Worm (Caenorhabditis elegans) whole organism, late embryonic: ENCODE data around the gene M03F8.7.

ENCODE experiments used
- C08G9.2 ChIP-seq: sonication (generic microtip); optimal IDR thresholded peaks from 2 replicates; lab custom pipeline; 2016; ENCODE audit warnings: mild to moderate bottlenecking, missing genetic modification characterization, moderate library complexity, missing compliant biosample characterization
- C38D4.7 ChIP-seq: fragments of 200-800 bp; sonication (Bioruptor generic); optimal IDR thresholded peaks from 2 replicates; lab custom pipeline; 2018; ENCODE audit warnings: mild to moderate bottlenecking, missing genetic modification characterization, moderate library complexity, missing compliant biosample characterization
- T23F11.4 ChIP-seq: fragments of 200-800 bp; sonication (Bioruptor generic); optimal IDR thresholded peaks from 2 replicates; lab custom pipeline; 2018; ENCODE audit warnings: mild to moderate bottlenecking, missing genetic modification characterization, missing compliant biosample characterization
- ahr-1 ChIP-seq: sonication (generic microtip); optimal IDR thresholded peaks from 2 replicates; lab custom pipeline; 2016; ENCODE audit warnings: missing genetic modification characterization, missing compliant biosample characterization
- ama-1 ChIP-seq: fragments of 150-350 bp; optimal IDR thresholded peaks from 2 replicates; lab custom pipeline; 2014
- ceh-19 ChIP-seq: fragments of 200-800 bp; sonication (Bioruptor generic); optimal IDR thresholded peaks from 2 replicates; lab custom pipeline; 2018; ENCODE audit warnings: mild to moderate bottlenecking, missing genetic modification characterization, missing compliant biosample characterization
- ceh-22 ChIP-seq: sonication (generic microtip); optimal IDR thresholded peaks from 2 replicates; lab custom pipeline; 2017; ENCODE audit warnings: missing biosample characterization, missing genetic modification characterization
- elt-2 ChIP-seq: sonication (generic microtip); optimal IDR thresholded peaks from 2 replicates; lab custom pipeline; 2016; ENCODE audit warnings: missing genetic modification reagents, missing genetic modification characterization, missing compliant biosample characterization
- fax-1 ChIP-seq: sonication (generic microtip); optimal IDR thresholded peaks from 2 replicates; lab custom pipeline; 2016; ENCODE audit warnings: missing genotype, missing genetic modification characterization, missing compliant biosample characterization
- fkh-6 ChIP-seq: sonication (generic microtip); optimal IDR thresholded peaks from 2 replicates; lab custom pipeline; 2016; ENCODE audit warnings: missing genetic modification characterization, missing compliant biosample characterization
- gmeb-2 ChIP-seq: sonication (generic microtip); optimal IDR thresholded peaks from 2 replicates; lab custom pipeline; 2016; ENCODE audit warnings: missing genetic modification characterization, inconsistent platforms, missing compliant biosample characterization
- hlh-30 ChIP-seq: sonication (generic microtip); optimal IDR thresholded peaks from 2 replicates; lab custom pipeline; 2017; ENCODE audit warnings: antibody characterized with exemption, missing genetic modification characterization, missing compliant biosample characterization; ENCODE audit not compliant: insufficient read depth
- hlh-6 ChIP-seq: sonication (generic microtip); optimal IDR thresholded peaks from 2 replicates; lab custom pipeline; 2016; ENCODE audit warnings: missing genotype, missing genetic modification characterization, missing compliant biosample characterization
- hlh-8 ChIP-seq: sonication (generic microtip); optimal IDR thresholded peaks from 2 replicates; lab custom pipeline; 2016; ENCODE audit warnings: missing genotype, missing genetic modification characterization, missing compliant biosample characterization
- mec-3 ChIP-seq: sonication (generic microtip); optimal IDR thresholded peaks from 2 replicates; lab custom pipeline; 2016; ENCODE audit warnings: borderline replicate concordance, missing genetic modification characterization, missing compliant biosample characterization
- nfya-1 ChIP-seq: sonication (generic microtip); optimal IDR thresholded peaks from 2 replicates; lab custom pipeline; 2017; ENCODE audit warnings: missing genetic modification characterization, mild to moderate bottlenecking, missing compliant biosample characterization, antibody characterized with exemption, moderate library complexity
- odd-2 ChIP-seq: sonication (generic microtip); optimal IDR thresholded peaks from 2 replicates; lab custom pipeline; 2017; ENCODE audit warnings: antibody characterized with exemption, mild to moderate bottlenecking, missing genetic modification characterization, missing compliant biosample characterization
- pros-1 ChIP-seq: fragments of 150-350 bp; optimal IDR thresholded peaks from 2 replicates; lab custom pipeline; 2014; ENCODE audit warnings: missing biosample characterization, missing genetic modification reagents, missing genetic modification characterization
- ttx-3 ChIP-seq: sonication (generic microtip); optimal IDR thresholded peaks from 2 replicates; lab custom pipeline; 2016; ENCODE audit warnings: missing genetic modification reagents, missing genetic modification characterization, missing compliant biosample characterization

The M03F8.7 gene

DNA sequence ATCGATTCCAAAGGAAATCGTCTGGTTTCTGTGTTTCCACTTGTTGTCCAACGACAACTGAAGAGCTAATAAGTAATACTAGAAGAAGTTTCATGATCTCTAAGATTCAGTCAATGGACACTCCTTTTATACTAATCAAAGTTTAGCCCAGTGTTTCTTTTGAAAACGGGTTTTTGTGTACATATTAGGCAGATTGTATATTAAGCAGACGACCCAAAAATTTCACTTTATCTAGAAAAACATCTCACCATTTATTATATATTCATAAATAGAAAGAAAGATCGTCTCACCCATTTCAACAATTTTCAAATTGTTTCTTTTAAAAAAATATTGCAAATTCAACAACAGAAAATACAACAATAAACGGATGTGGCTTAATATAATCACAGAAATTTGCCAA is 50.0 kb downstream of the M03F8.7 start, which contains the start of gene C10F3.7:
Gene C10F3.7 (minus strand): TSS at position 101 of the 400 bp plus-strand sequence.
- TF ChIP-seq hlh-6 (tag; lab: Kevin White, UChicago) (no peak), hlh-30 (tag; lab: Kevin White, UChicago) (no peak), elt-2 (tag; lab: Kevin White, UChicago) (no peak), C38D4.7 (GFP tag; lab: Kevin White, UChicago) (no peak), pros-1 (tag; lab: Kevin White, UChicago) (no peak), ceh-19 (GFP tag; lab: Kevin White, UChicago) (no peak), ttx-3 (tag; lab: Kevin White, UChicago) (no peak), gmeb-2 (no peak), ahr-1 (tag; lab: Kevin White, UChicago) (no peak), mec-3 (no peak), ama-1 (lab: Kevin White, UChicago) (no peak), C08G9.2 (no peak), hlh-8 (no peak), fkh-6 (no peak), T23F11.4 (GFP tag; lab: Kevin White, UChicago) (no peak), fax-1 (tag; lab: Kevin White, UChicago) (no peak), nfya-1 (tag; lab: Kevin White, UChicago) (no peak), ceh-22 (no peak), odd-2 (tag; lab: Kevin White, UChicago) (no peak)
